Worm (Caenorhabditis elegans): ENCODE results near the gene col-165.

DNA sequence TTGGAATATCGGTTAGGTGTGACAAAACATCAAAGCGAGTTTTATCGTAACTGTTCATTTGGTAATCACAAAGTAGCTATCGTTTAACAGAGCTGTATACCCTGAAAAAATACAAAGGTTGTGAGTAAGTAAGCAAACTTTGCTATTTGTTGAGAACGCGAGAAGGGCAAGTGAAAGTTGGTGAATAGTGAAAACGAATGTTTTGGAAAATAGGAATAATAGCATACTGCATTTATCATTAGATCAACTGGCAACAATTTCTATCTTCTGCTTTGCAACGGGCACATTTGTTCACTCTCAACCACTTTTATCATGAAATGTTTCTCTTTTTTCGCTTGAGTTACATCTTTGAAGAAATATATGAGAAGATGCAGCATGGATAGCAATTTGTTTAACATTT lies 24.6 kb upstream of the col-165 start, which contains the start of gene C24A8.5:
- TF ChIP-seq lir-3 (tag; optimal IDR thresholded peaks at IDR 0.05; ENCODE audit: poor library complexity) (no peak), zag-1 (tag; optimal IDR thresholded peaks at IDR 0.05) (no peak), lsy-2 (tag; optimal IDR thresholded peaks at IDR 0.05) (no peak), nhr-11 (tag; optimal IDR thresholded peaks at IDR 0.05) (no peak), rnt-1 (tag; optimal IDR thresholded peaks at IDR 0.05) (no peak), ces-1 (GFP tag; optimal IDR thresholded peaks at IDR 0.05) (no peak), snpc-4 (tag; optimal IDR thresholded peaks at IDR 0.05) (no peak)

Measured in whole organism, L1 larva.